Worm (Caenorhabditis elegans) whole organism, L4 larva: ENCODE measurements around the gene mrpl-53.

Experiments
- D1046.2 ChIP-seq: fragments of 200-800 bp; sonication (Bioruptor generic); IDR thresholded peaks from 2 replicates; pipeline ENCODE4 v1.3.6; 2022; ENCODE audit warnings: missing genetic modification characterization, missing compliant biosample characterization
- F10B5.3 ChIP-seq: sonication (generic microtip); optimal IDR thresholded peaks from 2 replicates; lab custom pipeline; 2016; ENCODE audit warnings: mild to moderate bottlenecking, missing genetic modification characterization, missing compliant biosample characterization
- F26F4.8 ChIP-seq: fragments of 200-800 bp; sonication (Bioruptor generic); conservative IDR thresholded peaks from 2 replicates; pipeline ENCODE4 v1.3.6; 2022; ENCODE audit warnings: missing genetic modification characterization, missing compliant biosample characterization
- R02D3.7 ChIP-seq: fragments of 150-350 bp; sonication (generic microtip); optimal IDR thresholded peaks from 3 replicates; lab custom pipeline; 2014; ENCODE audit warnings: missing biosample characterization, missing genetic modification characterization
- Y105C5A.15 ChIP-seq: fragments of 200-800 bp; sonication (Bioruptor generic); IDR thresholded peaks from 2 replicates; pipeline ENCODE4 v1.3.6; 2022; ENCODE audit warnings: missing genetic modification characterization, missing compliant biosample characterization
- Y5F2A.4 ChIP-seq: fragments of 200-800 bp; sonication (Bioruptor generic); optimal IDR thresholded peaks from 2 replicates; lab custom pipeline; 2018; ENCODE audit warnings: mild to moderate bottlenecking, missing genetic modification characterization, missing compliant biosample characterization
- ZK337.2 ChIP-seq: fragments of 200-800 bp; sonication (Bioruptor generic); IDR thresholded peaks from 2 replicates; pipeline ENCODE4 v1.3.6; 2022; ENCODE audit warnings: missing genetic modification reagents, missing genetic modification characterization, missing compliant biosample characterization
- ceh-32 ChIP-seq: sonication (generic microtip); optimal IDR thresholded peaks from 2 replicates; lab custom pipeline; 2016; ENCODE audit warnings: mild to moderate bottlenecking, missing genetic modification characterization, missing compliant biosample characterization; ENCODE audit not compliant: poor library complexity
- ces-1 ChIP-seq: fragments of 150-350 bp; sonication (generic microtip); optimal IDR thresholded peaks from 4 replicates; lab custom pipeline; 2014; ENCODE audit warnings: missing biosample characterization, missing genetic modification reagents, missing genetic modification characterization
- ctbp-1 ChIP-seq: fragments of 200-800 bp; sonication (Bioruptor generic); IDR thresholded peaks from 2 replicates; pipeline ENCODE4 v1.3.6; 2022; ENCODE audit warnings: missing genetic modification reagents, missing genetic modification characterization, missing compliant biosample characterization
- daf-16 ChIP-seq, 3 experiments: sonication (generic microtip); optimal IDR thresholded peaks; 2 replicates each; lab custom pipeline; 2016 to 2017; ENCODE audit warnings: missing genetic modification characterization in 3 of 3, missing genetic modification reagents in 3 of 3, mild to moderate bottlenecking in 2 of 3, missing compliant biosample characterization in 2 of 3, missing biosample characterization in 1 of 3, moderate library complexity in 1 of 3
- dmd-6 ChIP-seq: fragments of 200-800 bp; sonication (Bioruptor generic); IDR thresholded peaks from 2 replicates; pipeline ENCODE4 v1.3.6; 2022; ENCODE audit warnings: missing genetic modification reagents, missing genetic modification characterization, missing compliant biosample characterization
- dmd-9 ChIP-seq: fragments of 200-800 bp; sonication (Bioruptor generic); IDR thresholded peaks from 2 replicates; pipeline ENCODE4 v1.3.6; 2022; ENCODE audit warnings: missing genetic modification reagents, missing genetic modification characterization, missing compliant biosample characterization
- dpl-1 ChIP-seq: fragments of 150-350 bp; optimal IDR thresholded peaks from 2 replicates; lab custom pipeline; 2014; ENCODE audit warnings: missing biosample characterization, missing genetic modification reagents, missing genetic modification characterization
- dve-1 ChIP-seq: sonication (generic microtip); optimal IDR thresholded peaks from 2 replicates; lab custom pipeline; 2017; ENCODE audit warnings: antibody characterized with exemption, mild to moderate bottlenecking, missing genetic modification characterization, missing compliant biosample characterization; ENCODE audit not compliant: insufficient read depth
- egl-27 ChIP-seq: sonication (generic microtip); optimal IDR thresholded peaks from 3 replicates; lab custom pipeline; 2017; ENCODE audit warnings: missing biosample characterization, missing genetic modification reagents, missing genetic modification characterization
- egl-43 ChIP-seq: fragments of 200-800 bp; sonication (Bioruptor generic); IDR thresholded peaks from 2 replicates; pipeline ENCODE4 v1.3.6; 2022; ENCODE audit warnings: missing genetic modification reagents, missing genetic modification characterization, missing compliant biosample characterization
- fkh-10 ChIP-seq: fragments of 150-350 bp; optimal IDR thresholded peaks from 2 replicates; lab custom pipeline; 2014; ENCODE audit warnings: missing biosample characterization, missing genetic modification reagents, missing genetic modification characterization
- fos-1 ChIP-seq: fragments of 150-350 bp; optimal IDR thresholded peaks from 2 replicates; lab custom pipeline; 2014; ENCODE audit warnings: missing biosample characterization, missing genetic modification characterization
- gei-8 ChIP-seq: fragments of 200-800 bp; sonication (Bioruptor generic); optimal IDR thresholded peaks from 2 replicates; lab custom pipeline; 2018; ENCODE audit warnings: mild to moderate bottlenecking, missing genetic modification characterization, missing compliant biosample characterization
- hlh-30 ChIP-seq: sonication (generic microtip); optimal IDR thresholded peaks from 2 replicates; lab custom pipeline; 2017; ENCODE audit warnings: antibody characterized with exemption, mild to moderate bottlenecking, missing genetic modification characterization, missing compliant biosample characterization; ENCODE audit not compliant: insufficient read depth
- jun-1 ChIP-seq: fragments of 150-350 bp; optimal IDR thresholded peaks from 2 replicates; lab custom pipeline; 2014; ENCODE audit warnings: missing biosample characterization, missing genetic modification reagents, missing genetic modification characterization
- lim-7 ChIP-seq: fragments of 200-800 bp; sonication (Bioruptor generic); IDR thresholded peaks from 2 replicates; pipeline ENCODE4 v1.3.6; 2022; ENCODE audit warnings: missing genetic modification characterization, missing compliant biosample characterization
- lir-3 ChIP-seq: sonication (generic microtip); optimal IDR thresholded peaks from 2 replicates; lab custom pipeline; 2016; ENCODE audit warnings: mild to moderate bottlenecking, missing genetic modification characterization, missing compliant biosample characterization
- madf-9 ChIP-seq: fragments of 200-800 bp; sonication (Bioruptor generic); conservative IDR thresholded peaks from 2 replicates; pipeline ENCODE4 v1.3.6; 2022; ENCODE audit warnings: missing genetic modification reagents, missing genetic modification characterization, missing compliant biosample characterization
- mdl-1 ChIP-seq, 2 experiments: fragments of 150-350 bp in 1 of 2; sonication (generic microtip) in 1 of 2; optimal IDR thresholded peaks; 2 replicates each; lab custom pipeline; 2014 to 2017; ENCODE audit warnings: missing biosample characterization in 2 of 2, missing genetic modification characterization in 2 of 2
- mdt-29 ChIP-seq: fragments of 200-800 bp; sonication (Bioruptor generic); IDR thresholded peaks from 2 replicates; pipeline ENCODE4 v1.3.6; 2022; ENCODE audit warnings: missing genetic modification reagents, missing genetic modification characterization, missing compliant biosample characterization
- mep-1 ChIP-seq: fragments of 150-350 bp; sonication (generic microtip); optimal IDR thresholded peaks from 3 replicates; lab custom pipeline; 2014; ENCODE audit warnings: missing biosample characterization, missing genetic modification characterization
- mxl-2 ChIP-seq: fragments of 200-800 bp; sonication (Bioruptor generic); conservative IDR thresholded peaks from 2 replicates; pipeline ENCODE4 v1.3.6; 2022; ENCODE audit warnings: missing genetic modification reagents, missing genetic modification characterization, missing compliant biosample characterization
- mxl-3 ChIP-seq: fragments of 200-800 bp; sonication (Bioruptor generic); optimal IDR thresholded peaks from 2 replicates; lab custom pipeline; 2018; ENCODE audit warnings: mild to moderate bottlenecking, missing genetic modification characterization, missing compliant biosample characterization
- nhr-237 ChIP-seq: sonication (generic microtip); optimal IDR thresholded peaks from 2 replicates; lab custom pipeline; 2017; ENCODE audit warnings: missing biosample characterization, missing genetic modification characterization
- nhr-28 ChIP-seq: fragments of 150-350 bp; optimal IDR thresholded peaks from 2 replicates; lab custom pipeline; 2014; ENCODE audit warnings: missing biosample characterization, missing genetic modification characterization
- nhr-42 ChIP-seq: fragments of 200-800 bp; sonication (Bioruptor generic); IDR thresholded peaks from 2 replicates; pipeline ENCODE4 v1.3.6; 2022; ENCODE audit warnings: missing genetic modification characterization, missing compliant biosample characterization
- nhr-76 ChIP-seq: fragments of 150-350 bp; optimal IDR thresholded peaks from 2 replicates; lab custom pipeline; 2014; ENCODE audit warnings: missing biosample characterization, missing genetic modification characterization
- nhr-77 ChIP-seq: fragments of 150-350 bp; optimal IDR thresholded peaks from 2 replicates; lab custom pipeline; 2014; ENCODE audit warnings: missing biosample characterization, missing genetic modification characterization
- pha-4 ChIP-seq, 2 experiments: fragments of 150-350 bp in 1 of 2; fragments of 200-800 bp in 1 of 2; sonication (Bioruptor generic) in 1 of 2; IDR thresholded peaks in 1 of 2; optimal IDR thresholded peaks in 1 of 2; 2 replicates each; pipeline versions ENCODE4 v1.3.6 to Lab custom; 2014 to 2022; ENCODE audit warnings: missing genetic modification characterization in 2 of 2, missing genetic modification reagents in 2 of 2, missing biosample characterization in 1 of 2, missing compliant biosample characterization in 1 of 2
- php-3 ChIP-seq: fragments of 200-800 bp; sonication (Bioruptor generic); IDR thresholded peaks from 2 replicates; pipeline ENCODE4 v1.3.6; 2022; ENCODE audit warnings: missing genetic modification reagents, missing genetic modification characterization, missing compliant biosample characterization
- pqm-1 ChIP-seq: sonication (generic microtip); optimal IDR thresholded peaks from 2 replicates; lab custom pipeline; 2017; ENCODE audit warnings: missing biosample characterization, missing genetic modification characterization
- rbr-2 ChIP-seq: sonication (generic microtip); optimal IDR thresholded peaks from 2 replicates; lab custom pipeline; 2016; ENCODE audit warnings: missing genotype, missing genetic modification characterization, missing compliant biosample characterization
- saeg-2 ChIP-seq: fragments of 200-800 bp; sonication (Bioruptor generic); IDR thresholded peaks from 2 replicates; pipeline ENCODE4 v1.3.6; 2022; ENCODE audit warnings: missing genetic modification reagents, missing genetic modification characterization, missing compliant biosample characterization
- skn-1 ChIP-seq: fragments of 150-350 bp; optimal IDR thresholded peaks from 2 replicates; lab custom pipeline; 2014; ENCODE audit warnings: missing biosample characterization, missing genetic modification characterization
- snpc-4 ChIP-seq: fragments of 150-350 bp; optimal IDR thresholded peaks from 2 replicates; lab custom pipeline; 2014; ENCODE audit warnings: missing biosample characterization, missing genetic modification characterization
- spr-3 ChIP-seq: fragments of 200-800 bp; sonication (Bioruptor generic); optimal IDR thresholded peaks from 2 replicates; lab custom pipeline; 2018; ENCODE audit warnings: mild to moderate bottlenecking, missing genetic modification characterization, missing compliant biosample characterization
- tag-97 ChIP-seq: fragments of 200-800 bp; sonication (Bioruptor generic); IDR thresholded peaks from 2 replicates; pipeline ENCODE4 v1.3.6; 2022; ENCODE audit warnings: missing genetic modification characterization, missing compliant biosample characterization
- zag-1 ChIP-seq: fragments of 150-350 bp; optimal IDR thresholded peaks from 2 replicates; lab custom pipeline; 2014; ENCODE audit warnings: missing biosample characterization, missing genetic modification characterization
- zfp-2 ChIP-seq: sonication (generic microtip); optimal IDR thresholded peaks from 2 replicates; lab custom pipeline; 2016; ENCODE audit warnings: mild to moderate bottlenecking, missing genetic modification characterization, missing compliant biosample characterization
- zfp-3 ChIP-seq: fragments of 200-800 bp; sonication (Bioruptor generic); conservative IDR thresholded peaks from 2 replicates; pipeline ENCODE4 v1.3.6; 2022; ENCODE audit warnings: missing genetic modification reagents, missing genetic modification characterization, missing compliant biosample characterization
- ztf-7 ChIP-seq: fragments of 150-350 bp; optimal IDR thresholded peaks from 2 replicates; lab custom pipeline; 2014; ENCODE audit warnings: missing biosample characterization, missing genetic modification characterization

mrpl-53 gene

ce11 chrII:9600022-9600722 is 2.8 kb downstream of the mrpl-53 start:
- TF ChIP-seq tag-97 (GFP tag; lab: Robert Waterston, UW) (no peak), dmd-6 (GFP tag; lab: Robert Waterston, UW) (peak; percentile 25), ctbp-1 (GFP tag; lab: Robert Waterston, UW) (no peak), daf-16 (GFP tag; optimal IDR thresholded peaks at IDR 0.05; lab: Kevin White, UChicago) (no peak), daf-16 (tag; optimal IDR thresholded peaks at IDR 0.05; lab: Kevin White, UChicago) (peak; percentile 70), nhr-237 (tag; lab: Kevin White, UChicago) (no peak), zag-1 (tag; lab: Kevin White, UChicago) (no peak), pqm-1 (tag; lab: Kevin White, UChicago) (peak; percentile 48), D1046.2 (GFP tag; lab: Robert Waterston, UW) (no peak), saeg-2 (GFP tag; lab: Robert Waterston, UW) (0 out of 2 replicates have a peak, but pooled peaks have one; percentile 19), mxl-3 (GFP tag; lab: Kevin White, UChicago) (peak; percentile 23), nhr-42 (no peak), ZK337.2 (GFP tag; lab: Robert Waterston, UW) (no peak), R02D3.7 (tag; lab: Kevin White, UChicago) (no peak), jun-1 (no peak), dve-1 (peak; percentile 53), pha-4 (GFP tag; IDR thresholded peaks at IDR 0.05; lab: Robert Waterston, UW) (no peak), pha-4 (tag; optimal IDR thresholded peaks at IDR 0.05; lab: Kevin White, UChicago) (no peak), mxl-2 (no peak), lim-7 (GFP tag; lab: Robert Waterston, UW) (no peak), nhr-28 (tag; lab: Kevin White, UChicago) (peak; percentile 37), mdl-1 (tag; optimal IDR thresholded peaks at IDR 0.05; lab: Kevin White, UChicago) (peak in 1 of 2 experiments; percentile 42), php-3 (GFP tag; lab: Robert Waterston, UW) (peak; percentile 13; the same call in 1 of the 2 replicates), zfp-3 (0 out of 2 replicates have a peak, but pooled peaks have one; percentile 1), hlh-30 (peak; percentile 26), egl-27 (tag; lab: Kevin White, UChicago) (no peak), skn-1 (tag; lab: Kevin White, UChicago) (no peak)
- TF ChIP-seq, all 104 proteins: peak for 11

ce11 chrII:9601069-9601468 is 3.6 kb downstream of the mrpl-53 start:
- TF ChIP-seq F26F4.8 (GFP tag; lab: Robert Waterston, UW) (no peak), lir-3 (tag; lab: Kevin White, UChicago) (no peak), dpl-1 (GFP tag; lab: Kevin White, UChicago) (peak; percentile 8), ces-1 (GFP tag; lab: Kevin White, UChicago) (no peak), ceh-32 (tag; lab: Kevin White, UChicago) (no peak), rbr-2 (tag; lab: Kevin White, UChicago) (peak; percentile 29), hlh-30 (peak; percentile 91), zfp-2 (no peak), mxl-2 (no peak), mdt-29 (GFP tag; lab: Robert Waterston, UW) (no peak), snpc-4 (tag; lab: Kevin White, UChicago) (no peak), fos-1 (tag; lab: Kevin White, UChicago) (no peak), ztf-7 (tag; lab: Kevin White, UChicago) (no peak), Y5F2A.4 (GFP tag; lab: Kevin White, UChicago) (no peak), fkh-10 (GFP tag; lab: Kevin White, UChicago) (no peak), spr-3 (GFP tag; lab: Kevin White, UChicago) (no peak), madf-9 (GFP tag; lab: Robert Waterston, UW) (no peak), gei-8 (GFP tag; lab: Kevin White, UChicago) (no peak), nhr-76 (tag; lab: Kevin White, UChicago) (no peak), Y105C5A.15 (GFP tag; lab: Robert Waterston, UW) (no peak), F10B5.3 (tag; lab: Kevin White, UChicago) (no peak), dmd-9 (no peak), php-3 (GFP tag; lab: Robert Waterston, UW) (peak; percentile 33; the same call in 1 of the 2 replicates), egl-43 (no peak), nhr-77 (tag; lab: Kevin White, UChicago) (no peak), mep-1 (tag; lab: Kevin White, UChicago) (peak; percentile 66), dve-1 (peak; percentile 73)
